Fruit fly (Drosophila melanogaster): Measurements from ENCODE around the gene noi.

The noi gene

DNA sequence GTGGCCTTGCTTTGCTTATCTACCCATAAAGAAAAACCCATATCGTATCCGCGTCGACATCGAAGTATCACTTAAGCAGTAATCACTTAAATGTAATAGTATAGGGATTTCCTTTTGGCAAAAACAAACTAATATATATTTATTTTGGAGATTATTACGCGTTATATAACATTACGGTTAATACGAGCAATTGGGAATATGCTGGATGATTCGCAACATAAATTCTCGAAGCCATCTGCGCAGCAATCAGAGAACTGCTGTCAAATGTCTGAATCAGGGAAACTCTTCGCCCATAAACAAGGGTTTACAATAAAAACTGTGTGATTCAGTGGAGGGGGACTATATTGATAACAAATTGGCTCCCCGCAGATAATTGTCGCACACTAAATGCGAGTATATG is 19.4 kb upstream of the noi start:
- TF ChIP-seq eyg (GFP tag; optimal IDR thresholded peaks at IDR 0.05) (no peak), sens (GFP tag) (peak; percentile 9), knrl (GFP tag; IDR thresholded peaks at IDR 0.05; ENCODE audit: partially characterized antibody) (no peak), sug (tag; optimal IDR thresholded peaks at IDR 0.05) (peak; percentile 88), Pdp1 (GFP tag; optimal IDR thresholded peaks at IDR 0.05) (peak in 1 of 2 experiments; percentile 91), Lim3 (GFP tag; IDR thresholded peaks at IDR 0.05) (no peak), ttk (GFP tag; IDR thresholded peaks at IDR 0.05) (no peak), exex (tag; optimal IDR thresholded peaks at IDR 0.05) (peak; percentile 55), Lhr (GFP tag; optimal IDR thresholded peaks at IDR 0.05) (no peak)

DNA sequence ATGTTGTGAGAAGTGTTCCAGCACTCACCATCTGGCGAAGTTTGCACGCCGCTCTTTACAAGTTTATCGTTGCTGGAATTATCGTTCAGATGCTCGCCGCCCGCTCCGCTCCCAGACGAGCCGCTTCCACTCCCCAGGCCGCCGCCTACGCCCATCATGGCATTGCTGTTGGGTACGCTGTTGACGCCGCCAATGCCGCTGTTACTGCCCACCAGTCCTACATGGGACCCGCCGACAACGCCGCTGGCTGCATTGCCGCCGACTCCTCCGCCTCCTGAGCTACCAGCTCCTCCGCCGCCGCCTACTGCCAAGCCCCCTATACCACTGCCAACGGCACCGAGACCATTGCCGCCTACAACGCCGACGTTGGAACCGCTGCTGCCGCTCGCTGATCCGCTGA is 17.2 kb upstream of the noi start:
- 0 out of 3 replicates have a peak, but pooled peaks have one; percentile 25 for TF ChIP-seq ci (GFP tag; IDR thresholded peaks at IDR 0.05)
- TF ChIP-seq prd (optimal IDR thresholded peaks at IDR 0.05) = no peak
- no peak for TF ChIP-seq prd (GFP tag; IDR thresholded peaks at IDR 0.05)
- peak in 1 of 2 experiments; percentile 73 for TF ChIP-seq Dfd (GFP tag; optimal IDR thresholded peaks at IDR 0.05)
- TF ChIP-seq CG8478 (optimal IDR thresholded peaks at IDR 0.05) = peak; percentile 59
- TF ChIP-seq CG11093 (GFP tag; IDR thresholded peaks at IDR 0.05) = 0 out of 3 replicates have a peak, but pooled peaks have one; percentile 40
- TF ChIP-seq CG11456 (GFP tag; IDR thresholded peaks at IDR 0.05) = 0 out of 3 replicates have a peak, but pooled peaks have one; percentile 32
- 0 out of 2 replicates have a peak, but pooled peaks have one; percentile 18 for TF ChIP-seq CG16779 (GFP tag; IDR thresholded peaks at IDR 0.05)
- TF ChIP-seq Lhr (GFP tag; optimal IDR thresholded peaks at IDR 0.05) = no peak
- no peak for TF ChIP-seq mirr (GFP tag; optimal IDR thresholded peaks at IDR 0.05)
- 0 out of 2 replicates have a peak, but pooled peaks have one; percentile 12 for TF ChIP-seq inv (GFP tag; IDR thresholded peaks at IDR 0.05; ENCODE audit: partially characterized antibody)
- TF ChIP-seq CG32532 (GFP tag; IDR thresholded peaks at IDR 0.05) = no peak
- TF ChIP-seq Med (GFP tag) = peak; percentile 52
- no peak for TF ChIP-seq CG12769 (tag; optimal IDR thresholded peaks at IDR 0.05)
- no peak for TF ChIP-seq NFAT (GFP tag; IDR thresholded peaks at IDR 0.05)
- no peak for TF ChIP-seq danr (GFP tag; IDR thresholded peaks at IDR 0.05)

dm6 chr3R:5606477-5606876 is 15.2 kb upstream of the noi start, which contains the start of gene asl:
Gene asl (minus strand): TSS chr3R:5606543.
- TF ChIP-seq caup (GFP tag; optimal IDR thresholded peaks at IDR 0.05; ENCODE audit: severe bottlenecking) = peak; percentile 54
- no peak for TF ChIP-seq salm (tag; optimal IDR thresholded peaks at IDR 0.05)
- no peak for TF ChIP-seq aop (GFP tag; IDR thresholded peaks at IDR 0.05)
- peak; percentile 82 for TF ChIP-seq CG2712 (tag; optimal IDR thresholded peaks at IDR 0.05)
- no peak for TF ChIP-seq ttk (GFP tag; IDR thresholded peaks at IDR 0.05)
- TF ChIP-seq CG7745 (tag; optimal IDR thresholded peaks at IDR 0.05) = no peak
- no peak for TF ChIP-seq schlank (tag; optimal IDR thresholded peaks at IDR 0.05)
- TF ChIP-seq Optix (GFP tag; IDR thresholded peaks at IDR 0.05) = 0 out of 3 replicates have a peak, but pooled peaks have one; percentile 45
- TF ChIP-seq CG7556 (GFP tag; optimal IDR thresholded peaks at IDR 0.05) = peak; percentile 33
- peak; percentile 77 for TF ChIP-seq CG9817 (tag; optimal IDR thresholded peaks at IDR 0.05)
- TF ChIP-seq nom (GFP tag; optimal IDR thresholded peaks at IDR 0.05) = peak; percentile 48
- TF ChIP-seq Dref (GFP tag; IDR thresholded peaks at IDR 0.05) = peak; percentile 31; the same call in 1 of the 2 replicates
- TF ChIP-seq CG13296 (GFP tag; optimal IDR thresholded peaks at IDR 0.05) = peak; percentile 52
- TF ChIP-seq bowl (GFP tag; IDR thresholded peaks at IDR 0.05) = no peak
- no peak for TF ChIP-seq Dll (GFP tag; IDR thresholded peaks at IDR 0.05; ENCODE audit: partially characterized antibody)
- no peak for TF ChIP-seq exex (tag; optimal IDR thresholded peaks at IDR 0.05)
- peak; percentile 56 for TF ChIP-seq Atf6 (GFP tag; IDR thresholded peaks at IDR 0.05)
- peak; percentile 25 for TF ChIP-seq shn (GFP tag; optimal IDR thresholded peaks at IDR 0.05)
- TF ChIP-seq lilli (GFP tag; optimal IDR thresholded peaks at IDR 0.05) = peak; percentile 76
- no peak for TF ChIP-seq kah (GFP tag; optimal IDR thresholded peaks at IDR 0.05)
- peak; percentile 71 for TF ChIP-seq CG2120 (GFP tag; optimal IDR thresholded peaks at IDR 0.05)
- no peak for TF ChIP-seq cato (GFP tag; optimal IDR thresholded peaks at IDR 0.05; ENCODE audit: borderline replicate concordance)
- peak; percentile 85 for TF ChIP-seq CG2116 (GFP tag; optimal IDR thresholded peaks at IDR 0.05)
- no peak for TF ChIP-seq crol (GFP tag; IDR thresholded peaks at IDR 0.05)
- TF ChIP-seq eyg (GFP tag; optimal IDR thresholded peaks at IDR 0.05) = peak; percentile 32
- peak; percentile 40 for TF ChIP-seq CG18011 (GFP tag; optimal IDR thresholded peaks at IDR 0.05)
- TF ChIP-seq CG15011 (GFP tag; optimal IDR thresholded peaks at IDR 0.05) = no peak
- TF ChIP-seq Ets65A (GFP tag) = peak; percentile 94

All from whole organism, embryonic.